Fruit fly (Drosophila melanogaster) whole organism, prepupa: ENCODE data around the gene Rlip.

Source experiments
- Blimp-1 ChIP-seq: fragments of 200-800 bp; sonication (Bioruptor generic); optimal IDR thresholded peaks from 3 replicates; lab custom pipeline; 2017; ENCODE audit warnings: missing biosample characterization, missing genetic modification characterization, mild to moderate bottlenecking, moderate library complexity, missing genetic modification reagents
- CG15336 ChIP-seq: fragments of 200-800 bp; sonication (Bioruptor generic); IDR thresholded peaks from 2 replicates; pipeline ENCODE4 v1.3.6; 2022; ENCODE audit warnings: missing biosample characterization, missing genetic modification characterization
- CG16779 ChIP-seq: fragments of 200-800 bp; sonication (Bioruptor generic); optimal IDR thresholded peaks from 3 replicates; lab custom pipeline; 2017; ENCODE audit warnings: missing biosample characterization, mild to moderate bottlenecking, missing genetic modification characterization
- CG32006 ChIP-seq: fragments of 200-800 bp; sonication (Bioruptor generic); optimal IDR thresholded peaks from 3 replicates; lab custom pipeline; 2017; ENCODE audit warnings: missing biosample characterization, mild to moderate bottlenecking, missing genetic modification characterization
- CG6163 ChIP-seq: fragments of 200-800 bp; sonication (Bioruptor generic); IDR thresholded peaks from 3 replicates; pipeline ENCODE4 v1.3.6; 2022; ENCODE audit warnings: missing biosample characterization, missing genetic modification characterization
- CG6276 ChIP-seq: fragments of 200-800 bp; sonication (Bioruptor generic); optimal IDR thresholded peaks from 2 replicates; lab custom pipeline; 2017; ENCODE audit warnings: missing biosample characterization, mild to moderate bottlenecking, missing genetic modification characterization
- CG6808 ChIP-seq: fragments of 200-800 bp; sonication (Bioruptor generic); optimal IDR thresholded peaks from 3 replicates; lab custom pipeline; 2017; ENCODE audit warnings: missing biosample characterization, missing genetic modification characterization, mild to moderate bottlenecking, moderate library complexity, missing genetic modification reagents
- CG6854 ChIP-seq: fragments of 200-800 bp; sonication (Bioruptor generic); optimal IDR thresholded peaks from 2 replicates; lab custom pipeline; 2017; ENCODE audit warnings: missing biosample characterization, mild to moderate bottlenecking, missing genetic modification characterization
- CG8119 ChIP-seq: fragments of 200-800 bp; sonication (Bioruptor generic); IDR thresholded peaks from 3 replicates; pipeline ENCODE4 v1.3.6; 2022; ENCODE audit warnings: missing biosample characterization, missing genetic modification characterization
- CG8632 ChIP-seq: fragments of 200-800 bp; sonication (Bioruptor generic); optimal IDR thresholded peaks from 3 replicates; lab custom pipeline; 2016; ENCODE audit warnings: missing biosample characterization, missing genetic modification characterization
- CG9139 ChIP-seq: fragments of 200-800 bp; sonication (Bioruptor generic); optimal IDR thresholded peaks from 3 replicates; lab custom pipeline; 2017; ENCODE audit warnings: missing biosample characterization, mild to moderate bottlenecking, missing genetic modification characterization
- Eip78C ChIP-seq: fragments of 200-800 bp; sonication (Bioruptor generic); peaks from one replicate; lab custom pipeline; 2016; ENCODE audit warnings: missing biosample characterization, missing genetic modification characterization
- Gug ChIP-seq: fragments of 200-800 bp; sonication (Bioruptor generic); IDR thresholded peaks from 2 replicates; pipeline ENCODE4 v1.3.6; 2022; ENCODE audit warnings: missing biosample characterization, missing genetic modification characterization
- Hr39 ChIP-seq: fragments of 200-800 bp; sonication (Bioruptor generic); optimal IDR thresholded peaks from 2 replicates; lab custom pipeline; 2016; ENCODE audit warnings: missing biosample characterization, missing genetic modification characterization
- Met ChIP-seq: fragments of 200-800 bp; sonication (Bioruptor generic); optimal IDR thresholded peaks from 3 replicates; lab custom pipeline; 2016; ENCODE audit warnings: missing biosample characterization, missing genetic modification characterization
- OdsH ChIP-seq: fragments of 200-800 bp; sonication (Bioruptor generic); optimal IDR thresholded peaks from 3 replicates; lab custom pipeline; 2016; ENCODE audit warnings: missing biosample characterization, missing genetic modification characterization
- Smox ChIP-seq: fragments of 200-800 bp; sonication (Bioruptor generic); optimal IDR thresholded peaks from 3 replicates; lab custom pipeline; 2016; ENCODE audit warnings: missing biosample characterization, missing genetic modification characterization
- Sox102F ChIP-seq: fragments of 200-800 bp; sonication (Bioruptor generic); optimal IDR thresholded peaks from 2 replicates; lab custom pipeline; 2016; ENCODE audit warnings: missing biosample characterization, mild to moderate bottlenecking, missing genetic modification characterization
- achi ChIP-seq: fragments of 200-800 bp; sonication (Bioruptor generic); optimal IDR thresholded peaks from 3 replicates; lab custom pipeline; 2016; ENCODE audit warnings: missing biosample characterization, missing genetic modification characterization
- dac ChIP-seq: fragments of 200-800 bp; sonication (Bioruptor generic); optimal IDR thresholded peaks from 2 replicates; lab custom pipeline; 2017; ENCODE audit warnings: missing biosample characterization, mild to moderate bottlenecking, missing genetic modification characterization
- eg ChIP-seq: fragments of 200-800 bp; sonication (Bioruptor generic); IDR thresholded peaks from 3 replicates; pipeline ENCODE4 v1.3.6; 2022; ENCODE audit warnings: missing biosample characterization, missing genetic modification characterization
- esn ChIP-seq: fragments of 200-800 bp; sonication (Bioruptor generic); optimal IDR thresholded peaks from 2 replicates; lab custom pipeline; 2016; ENCODE audit warnings: missing biosample characterization, mild to moderate bottlenecking, missing genetic modification characterization, moderate library complexity
- fd85E ChIP-seq: fragments of 200-800 bp; sonication (Bioruptor generic); optimal IDR thresholded peaks from 3 replicates; lab custom pipeline; 2016; ENCODE audit warnings: missing biosample characterization, missing genetic modification characterization
- fkh ChIP-seq: fragments of 200-800 bp; sonication (Bioruptor generic); optimal IDR thresholded peaks from 3 replicates; lab custom pipeline; 2017; ENCODE audit warnings: missing biosample characterization, mild to moderate bottlenecking, missing genetic modification characterization, moderate library complexity
- net ChIP-seq: fragments of 200-800 bp; sonication (Bioruptor generic); optimal IDR thresholded peaks from 3 replicates; lab custom pipeline; 2016; ENCODE audit warnings: missing biosample characterization, missing genetic modification characterization
- pdm3 ChIP-seq: fragments of 200-800 bp; sonication (Bioruptor generic); optimal IDR thresholded peaks from 3 replicates; lab custom pipeline; 2016; ENCODE audit warnings: missing biosample characterization, missing genetic modification characterization
- salr ChIP-seq, 2 experiments: fragments of 200-800 bp; sonication (Bioruptor generic); optimal IDR thresholded peaks; 3 replicates each; lab custom pipeline; 2016 to 2018; ENCODE audit warnings: missing biosample characterization in 2 of 2, missing genetic modification characterization in 2 of 2, mild to moderate bottlenecking in 1 of 2
- svp ChIP-seq: fragments of 200-800 bp; sonication (Bioruptor generic); peaks from one replicate; lab custom pipeline; 2016; ENCODE audit warnings: missing biosample characterization, missing genetic modification characterization
- topi ChIP-seq: fragments of 200-800 bp; sonication (Bioruptor generic); optimal IDR thresholded peaks from 3 replicates; lab custom pipeline; 2016; ENCODE audit warnings: missing biosample characterization, missing genetic modification characterization
- vri ChIP-seq: fragments of 200-800 bp; sonication (Bioruptor generic); optimal IDR thresholded peaks from 3 replicates; lab custom pipeline; 2016; ENCODE audit warnings: missing biosample characterization, mild to moderate bottlenecking, missing genetic modification characterization

Rlip gene

dm6 chr3R:21019073-21019472 is 1.6 kb downstream of the Rlip start:
- TF ChIP-seq Eip78C (peak; percentile 39), achi (GFP tag; lab: Kevin White, UChicago) (no peak), vri (GFP tag; lab: Kevin White, UChicago) (peak; percentile 56), esn (peak; percentile 4)

- TF ChIP-seq svp (GFP tag; lab: Kevin White, UChicago) (peak; percentile 86), fkh (GFP tag; lab: Kevin White, UChicago) (no peak)
These were observed 5.5 kb downstream of the Rlip start for dm6 chr3R:21022769-21023517.

dm6 chr3R:21023902-21024541 is 6.5 kb downstream of the Rlip start, which contains the start of gene peg:
TSS of gene peg (minus strand) at chr3R:21024163.
- TF ChIP-seq pdm3 (GFP tag; lab: Kevin White, UChicago) = peak; percentile 12
- peak; percentile 31 for TF ChIP-seq CG9139
- TF ChIP-seq Smox (GFP tag; lab: Kevin White, UChicago) = peak; percentile 8
- TF ChIP-seq eg (GFP tag; lab: Robert Waterston, UW) = peak; percentile 81
- TF ChIP-seq CG6163 = peak; percentile 75
- peak; percentile 70 for TF ChIP-seq vri (GFP tag; lab: Kevin White, UChicago)
- TF ChIP-seq Hr39 (GFP tag; lab: Kevin White, UChicago) = no peak
- TF ChIP-seq Gug (GFP tag; lab: Robert Waterston, UW) = peak; percentile 40; the same call in 1 of the 2 replicates
- no peak for TF ChIP-seq CG8632
- TF ChIP-seq Eip78C = peak; percentile 65
- TF ChIP-seq fd85E (GFP tag; lab: Kevin White, UChicago) = no peak
- TF ChIP-seq Met (GFP tag; lab: Kevin White, UChicago) = peak; percentile 20
- peak; percentile 40 for TF ChIP-seq Sox102F
- peak; percentile 55 for TF ChIP-seq CG6276 (GFP tag; lab: Kevin White, UChicago)
- TF ChIP-seq CG16779 (tag; lab: Kevin White, UChicago) = peak; percentile 55
- TF ChIP-seq OdsH (GFP tag; lab: Kevin White, UChicago) = peak; percentile 26
- TF ChIP-seq Blimp-1 = no peak
- no peak for TF ChIP-seq salr (GFP tag; optimal IDR thresholded peaks at IDR 0.05; lab: Kevin White, UChicago)
- peak; percentile 26 for TF ChIP-seq CG6808 (GFP tag; lab: Kevin White, UChicago)
- TF ChIP-seq CG32006 (GFP tag; lab: Kevin White, UChicago) = peak; percentile 15
- TF ChIP-seq CG15336 (GFP tag; lab: Robert Waterston, UW) = peak; percentile 44; the same call in 1 of the 2 replicates
- TF ChIP-seq svp (GFP tag; lab: Kevin White, UChicago) = peak; percentile 81
- TF ChIP-seq net (GFP tag; lab: Kevin White, UChicago) = peak; percentile 28
- TF ChIP-seq CG6854 (GFP tag; lab: Kevin White, UChicago) = no peak
- peak; percentile 38 for TF ChIP-seq topi (GFP tag; lab: Kevin White, UChicago)
- peak; percentile 54; the same call in 2 of the 3 replicates for TF ChIP-seq CG8119

- TF ChIP-seq Blimp-1 = no peak
- peak; percentile 58 for TF ChIP-seq svp (GFP tag; lab: Kevin White, UChicago)
These were observed 8.0 kb downstream of the Rlip start for dm6 chr3R:21025508-21025907.

- TF ChIP-seq dac = no peak
- TF ChIP-seq Sox102F = no peak
These were observed 24.9 kb downstream of the Rlip start, which contains the start of gene Dhc93AB for dm6 chr3R:21042399-21042798. TSS of gene Dhc93AB (minus strand) at chr3R:21042499.
